Worm (Caenorhabditis elegans) whole organism, late embryonic: ENCODE data around the gene amt-1.

Experiments used
- C08G9.2 ChIP-seq: sonication (generic microtip); optimal IDR thresholded peaks from 2 replicates; lab custom pipeline; 2016; ENCODE audit warnings: mild to moderate bottlenecking, missing genetic modification characterization, moderate library complexity, missing compliant biosample characterization
- C38D4.7 ChIP-seq: fragments of 200-800 bp; sonication (Bioruptor generic); optimal IDR thresholded peaks from 2 replicates; lab custom pipeline; 2018; ENCODE audit warnings: mild to moderate bottlenecking, missing genetic modification characterization, moderate library complexity, missing compliant biosample characterization
- K02D7.2 ChIP-seq: sonication (generic microtip); optimal IDR thresholded peaks from 2 replicates; lab custom pipeline; 2017; ENCODE audit warnings: mild to moderate bottlenecking, missing genetic modification characterization, missing compliant biosample characterization
- Y22D7AL.16 ChIP-seq: sonication (generic microtip); optimal IDR thresholded peaks from 2 replicates; lab custom pipeline; 2016; ENCODE audit warnings: missing genetic modification characterization, missing compliant biosample characterization
- ahr-1 ChIP-seq: sonication (generic microtip); optimal IDR thresholded peaks from 2 replicates; lab custom pipeline; 2016; ENCODE audit warnings: missing genetic modification characterization, missing compliant biosample characterization
- ama-1 ChIP-seq: fragments of 150-350 bp; optimal IDR thresholded peaks from 2 replicates; lab custom pipeline; 2014
- ceh-14 ChIP-seq: sonication (generic microtip); optimal IDR thresholded peaks from 2 replicates; lab custom pipeline; 2016; ENCODE audit warnings: missing genotype, missing genetic modification characterization, missing compliant biosample characterization
- ceh-18 ChIP-seq: sonication (generic microtip); optimal IDR thresholded peaks from 2 replicates; lab custom pipeline; 2016; ENCODE audit warnings: missing genetic modification characterization, missing compliant biosample characterization
- ceh-2 ChIP-seq: sonication (generic microtip); optimal IDR thresholded peaks from 2 replicates; lab custom pipeline; 2016; ENCODE audit warnings: missing genotype, missing genetic modification characterization, missing compliant biosample characterization
- ceh-31 ChIP-seq: sonication (generic microtip); optimal IDR thresholded peaks from 2 replicates; lab custom pipeline; 2016; ENCODE audit warnings: missing genetic modification characterization, missing compliant biosample characterization
- ceh-45 ChIP-seq: fragments of 200-800 bp; sonication (Bioruptor generic); IDR thresholded peaks from 2 replicates; pipeline ENCODE4 v1.3.6; 2022; ENCODE audit warnings: missing genetic modification reagents, missing genetic modification characterization, missing compliant biosample characterization
- ceh-48 ChIP-seq: sonication (generic microtip); optimal IDR thresholded peaks from 2 replicates; lab custom pipeline; 2016; ENCODE audit warnings: missing genetic modification characterization, inconsistent platforms, missing compliant biosample characterization
- ceh-6 ChIP-seq: fragments of 200-800 bp; sonication (Bioruptor generic); optimal IDR thresholded peaks from 2 replicates; lab custom pipeline; 2018; ENCODE audit warnings: mild to moderate bottlenecking, missing genetic modification characterization, missing compliant biosample characterization
- ceh-9 ChIP-seq: sonication (generic microtip); optimal IDR thresholded peaks from 2 replicates; lab custom pipeline; 2016; ENCODE audit warnings: mild to moderate bottlenecking, missing genetic modification characterization, inconsistent platforms, missing compliant biosample characterization
- dmd-4 ChIP-seq: sonication (generic microtip); optimal IDR thresholded peaks from 2 replicates; lab custom pipeline; 2016; ENCODE audit warnings: borderline replicate concordance, missing genetic modification characterization, missing compliant biosample characterization
- dve-1 ChIP-seq: sonication (generic microtip); optimal IDR thresholded peaks from 2 replicates; lab custom pipeline; 2017; ENCODE audit warnings: antibody characterized with exemption, mild to moderate bottlenecking, missing genetic modification characterization, missing compliant biosample characterization
- elt-2 ChIP-seq: sonication (generic microtip); optimal IDR thresholded peaks from 2 replicates; lab custom pipeline; 2016; ENCODE audit warnings: missing genetic modification reagents, missing genetic modification characterization, missing compliant biosample characterization
- elt-4 ChIP-seq: sonication (generic microtip); optimal IDR thresholded peaks from 2 replicates; lab custom pipeline; 2016; ENCODE audit warnings: missing genetic modification characterization, missing compliant biosample characterization
- ets-4 ChIP-seq: sonication (generic microtip); optimal IDR thresholded peaks from 2 replicates; lab custom pipeline; 2016; ENCODE audit warnings: missing genetic modification characterization, missing compliant biosample characterization
- eyg-1 ChIP-seq: sonication (generic microtip); optimal IDR thresholded peaks from 2 replicates; lab custom pipeline; 2016; ENCODE audit warnings: missing genotype, missing genetic modification characterization, missing compliant biosample characterization
- fkh-10 ChIP-seq: fragments of 150-350 bp; optimal IDR thresholded peaks from 2 replicates; lab custom pipeline; 2014; ENCODE audit warnings: missing biosample characterization, missing genetic modification reagents, missing genetic modification characterization
- fkh-6 ChIP-seq: sonication (generic microtip); optimal IDR thresholded peaks from 2 replicates; lab custom pipeline; 2016; ENCODE audit warnings: missing genetic modification characterization, missing compliant biosample characterization
- gmeb-2 ChIP-seq: sonication (generic microtip); optimal IDR thresholded peaks from 2 replicates; lab custom pipeline; 2016; ENCODE audit warnings: missing genetic modification characterization, inconsistent platforms, missing compliant biosample characterization
- hlh-13 ChIP-seq: fragments of 200-800 bp; sonication (Bioruptor generic); optimal IDR thresholded peaks from 2 replicates; lab custom pipeline; 2018; ENCODE audit warnings: mild to moderate bottlenecking, missing genetic modification characterization, missing compliant biosample characterization
- hlh-15 ChIP-seq: sonication (generic microtip); optimal IDR thresholded peaks from 2 replicates; lab custom pipeline; 2016; ENCODE audit warnings: missing genetic modification characterization, missing compliant biosample characterization
- hlh-6 ChIP-seq: sonication (generic microtip); optimal IDR thresholded peaks from 2 replicates; lab custom pipeline; 2016; ENCODE audit warnings: missing genotype, missing genetic modification characterization, missing compliant biosample characterization
- lim-6 ChIP-seq: sonication (generic microtip); optimal IDR thresholded peaks from 2 replicates; lab custom pipeline; 2016; ENCODE audit warnings: missing genetic modification characterization, missing compliant biosample characterization
- lin-11 ChIP-seq: fragments of 200-800 bp; sonication (Bioruptor generic); optimal IDR thresholded peaks from 2 replicates; lab custom pipeline; 2018; ENCODE audit warnings: mild to moderate bottlenecking, missing genetic modification characterization, missing compliant biosample characterization
- nhr-232 ChIP-seq: sonication (generic microtip); optimal IDR thresholded peaks from 2 replicates; lab custom pipeline; 2016; ENCODE audit warnings: missing genetic modification characterization, missing compliant biosample characterization
- odd-2 ChIP-seq: sonication (generic microtip); optimal IDR thresholded peaks from 2 replicates; lab custom pipeline; 2017; ENCODE audit warnings: antibody characterized with exemption, mild to moderate bottlenecking, missing genetic modification characterization, missing compliant biosample characterization
- pag-3 ChIP-seq: sonication (generic microtip); optimal IDR thresholded peaks from 2 replicates; lab custom pipeline; 2016; ENCODE audit warnings: missing compliant biosample characterization, missing genetic modification characterization, borderline replicate concordance
- pha-2 ChIP-seq: sonication (generic microtip); optimal IDR thresholded peaks from 2 replicates; lab custom pipeline; 2017; ENCODE audit warnings: mild to moderate bottlenecking, missing genetic modification characterization, missing compliant biosample characterization
- pqm-1 ChIP-seq: sonication (generic microtip); optimal IDR thresholded peaks from 2 replicates; lab custom pipeline; 2016; ENCODE audit warnings: missing genetic modification characterization, missing compliant biosample characterization
- pros-1 ChIP-seq: fragments of 150-350 bp; optimal IDR thresholded peaks from 2 replicates; lab custom pipeline; 2014; ENCODE audit warnings: missing biosample characterization, missing genetic modification reagents, missing genetic modification characterization
- ref-2 ChIP-seq: sonication (generic microtip); optimal IDR thresholded peaks from 2 replicates; lab custom pipeline; 2016; ENCODE audit warnings: missing genetic modification characterization, missing compliant biosample characterization
- rnt-1 ChIP-seq: sonication (generic microtip); optimal IDR thresholded peaks from 2 replicates; lab custom pipeline; 2016; ENCODE audit warnings: missing genetic modification characterization, missing compliant biosample characterization
- sdc-2 ChIP-seq: sonication (generic microtip); optimal IDR thresholded peaks from 2 replicates; lab custom pipeline; 2016; ENCODE audit warnings: missing genotype, missing genetic modification characterization, missing compliant biosample characterization
- tbx-7 ChIP-seq: sonication (generic microtip); optimal IDR thresholded peaks from 2 replicates; lab custom pipeline; 2016; ENCODE audit warnings: missing genotype, missing genetic modification characterization, missing compliant biosample characterization
- ttx-3 ChIP-seq: sonication (generic microtip); optimal IDR thresholded peaks from 2 replicates; lab custom pipeline; 2016; ENCODE audit warnings: missing genetic modification reagents, missing genetic modification characterization, missing compliant biosample characterization
- unc-3 ChIP-seq, 2 experiments: fragments of 200-800 bp in 1 of 2; sonication (Bioruptor generic) in 1 of 2; sonication (generic microtip) in 1 of 2; conservative IDR thresholded peaks in 1 of 2; optimal IDR thresholded peaks in 1 of 2; 2 replicates each; pipeline versions ENCODE4 v1.3.6 to Lab custom; 2016 to 2022; ENCODE audit warnings: missing compliant biosample characterization in 2 of 2, missing genetic modification characterization in 2 of 2, missing genetic modification reagents in 1 of 2
- unc-42 ChIP-seq: sonication (generic microtip); optimal IDR thresholded peaks from 2 replicates; lab custom pipeline; 2016; ENCODE audit warnings: missing genotype, missing genetic modification characterization, missing compliant biosample characterization
- unc-55 ChIP-seq: sonication (generic microtip); optimal IDR thresholded peaks from 2 replicates; lab custom pipeline; 2017; ENCODE audit warnings: missing biosample characterization, missing genetic modification reagents, missing genetic modification characterization
- zip-5 ChIP-seq: sonication (generic microtip); optimal IDR thresholded peaks from 2 replicates; lab custom pipeline; 2016; ENCODE audit warnings: missing genetic modification characterization, missing compliant biosample characterization

amt-1 gene

DNA sequence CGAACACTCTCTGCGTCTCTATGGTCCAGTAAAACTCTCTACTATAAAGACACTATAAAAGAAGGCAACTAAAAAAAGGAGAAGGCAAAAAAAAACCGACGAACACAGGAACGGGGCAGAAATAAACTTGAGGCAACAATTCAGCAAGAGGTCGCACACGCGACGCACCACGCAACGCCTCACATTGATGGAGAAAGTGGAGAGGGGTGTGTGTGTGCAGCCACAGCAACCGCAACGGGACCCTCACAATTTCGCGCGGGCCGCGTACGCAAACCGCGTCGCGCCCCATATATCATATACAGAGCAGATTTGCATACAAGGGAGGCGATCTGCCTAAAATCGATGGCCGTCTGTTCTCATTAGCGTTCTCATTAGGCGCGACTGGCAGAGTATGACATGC lies 45.6 kb downstream of the amt-1 start (continued):
- TF ChIP-seq pha-2, result no peak
- TF ChIP-seq pag-3, result no peak
- no peak for TF ChIP-seq pros-1 (tag; lab: Kevin White, UChicago)
- TF ChIP-seq tbx-7 (tag; lab: Kevin White, UChicago), result no peak
- TF ChIP-seq elt-2 (tag; lab: Kevin White, UChicago), result no peak
- peak; percentile 63 for TF ChIP-seq ceh-48 (tag; lab: Kevin White, UChicago)
- peak; percentile 61 for TF ChIP-seq sdc-2
- no peak for TF ChIP-seq zip-5 (tag; lab: Kevin White, UChicago)
- no peak for TF ChIP-seq odd-2
- peak; percentile 83 for TF ChIP-seq ceh-31 (tag; lab: Kevin White, UChicago)
- no peak for TF ChIP-seq K02D7.2 (tag; lab: Kevin White, UChicago)
- TF ChIP-seq ama-1 (lab: Kevin White, UChicago), result no peak
- TF ChIP-seq ceh-18 (tag; lab: Kevin White, UChicago), result peak; percentile 22
- no peak for TF ChIP-seq lim-6
- peak; percentile 55 for TF ChIP-seq ttx-3
- TF ChIP-seq eyg-1 (tag; lab: Kevin White, UChicago), result peak; percentile 38
- TF ChIP-seq ceh-14 (tag; lab: Kevin White, UChicago), result peak; percentile 38
- TF ChIP-seq fkh-10 (GFP tag; lab: Kevin White, UChicago), result no peak
- no peak for TF ChIP-seq unc-3 (GFP tag; conservative IDR thresholded peaks at IDR 0.05; lab: Robert Waterston, UW)
- peak; percentile 9 for TF ChIP-seq unc-3 (tag; optimal IDR thresholded peaks at IDR 0.05; lab: Kevin White, UChicago)
- TF ChIP-seq hlh-13 (GFP tag; lab: Kevin White, UChicago), result no peak
- TF ChIP-seq hlh-15 (tag; lab: Kevin White, UChicago), result no peak
- TF ChIP-seq ceh-45 (GFP tag; lab: Robert Waterston, UW), result no peak
- no peak for TF ChIP-seq dmd-4 (tag; lab: Kevin White, UChicago)
- TF ChIP-seq unc-55 (GFP tag; lab: Kevin White, UChicago), result peak; percentile 54
- peak; percentile 49 for TF ChIP-seq ref-2 (tag; lab: Kevin White, UChicago)
- no peak for TF ChIP-seq ceh-6 (GFP tag; lab: Kevin White, UChicago)
- TF ChIP-seq rnt-1 (tag; lab: Kevin White, UChicago), result peak; percentile 60
- TF ChIP-seq Y22D7AL.16 (tag; lab: Kevin White, UChicago), result no peak
- no peak for TF ChIP-seq ets-4
- TF ChIP-seq elt-4 (tag; lab: Kevin White, UChicago), result no peak
- TF ChIP-seq ceh-9 (tag; lab: Kevin White, UChicago), result no peak
- TF ChIP-seq pqm-1 (tag; lab: Kevin White, UChicago), result no peak
- TF ChIP-seq ahr-1 (tag; lab: Kevin White, UChicago), result no peak
- peak; percentile 70 for TF ChIP-seq hlh-6
- TF ChIP-seq nhr-232 (tag; lab: Kevin White, UChicago), result peak; percentile 2
- TF ChIP-seq C38D4.7, result no peak
- TF ChIP-seq C08G9.2 (tag; lab: Kevin White, UChicago), result peak; percentile 38
- TF ChIP-seq fkh-6 (tag; lab: Kevin White, UChicago), result peak; percentile 7
- TF ChIP-seq lin-11 (tag; lab: Kevin White, UChicago), result no peak
- no peak for TF ChIP-seq gmeb-2 (tag; lab: Kevin White, UChicago)

DNA sequence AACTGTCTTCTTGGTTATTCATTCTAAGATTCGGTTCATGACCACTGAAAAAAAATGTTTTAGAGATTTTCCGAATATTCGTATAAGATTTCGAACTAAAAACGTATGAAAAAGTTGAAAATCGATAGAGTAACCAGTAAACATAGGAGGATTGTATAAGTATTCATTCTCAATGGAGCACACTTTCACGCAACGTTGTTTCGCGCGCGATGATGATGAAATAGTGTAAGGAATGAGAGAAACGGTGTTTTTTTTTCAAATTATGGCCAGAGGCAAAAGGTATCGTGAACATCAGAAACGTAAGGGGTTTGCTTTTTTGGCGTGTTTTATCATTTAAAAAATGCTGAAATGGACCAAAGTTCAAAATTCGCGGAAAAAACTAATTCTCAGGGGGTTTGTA lies 48.3 kb downstream of the amt-1 start, which contains the start of gene pqn-65:
pqn-65 (minus strand) TSS at position 54 of the 400 bp plus-strand sequence.
- TF ChIP-seq dve-1 (tag; lab: Kevin White, UChicago) (no peak), K02D7.2 (tag; lab: Kevin White, UChicago) (no peak), pros-1 (tag; lab: Kevin White, UChicago) (no peak), hlh-15 (tag; lab: Kevin White, UChicago) (no peak), unc-42 (no peak), ceh-2 (tag; lab: Kevin White, UChicago) (no peak), ceh-6 (GFP tag; lab: Kevin White, UChicago) (no peak), C38D4.7 (no peak), hlh-6 (no peak), unc-3 (GFP tag; conservative IDR thresholded peaks at IDR 0.05; lab: Robert Waterston, UW) (no peak), unc-3 (tag; optimal IDR thresholded peaks at IDR 0.05; lab: Kevin White, UChicago) (no peak)
